Fruit fly (Drosophila melanogaster): ENCODE measurements around the gene CG14835.

DNA sequence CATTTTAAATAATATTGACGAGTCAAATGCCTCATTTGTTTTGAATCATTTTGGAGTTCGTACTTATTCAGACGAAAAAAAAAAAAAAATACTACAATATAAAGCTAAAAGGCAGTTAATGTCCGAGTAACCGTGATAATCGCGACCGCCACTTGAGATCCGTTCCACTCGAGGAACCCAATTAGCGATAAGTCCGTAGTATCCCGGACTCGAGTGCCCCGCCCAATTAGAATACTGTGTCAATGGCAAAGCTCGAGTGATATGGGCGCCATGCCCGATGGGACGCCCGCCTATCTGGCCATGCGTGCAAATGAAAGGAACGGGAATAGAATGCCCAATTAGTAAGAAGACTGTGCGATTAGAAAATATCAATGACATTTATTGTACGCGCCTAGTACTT, 35.3 kb downstream of the CG14835 start:
- TF ChIP-seq lz (GFP tag; optimal IDR thresholded peaks at IDR 0.05) (no peak), CG8319 (GFP tag; optimal IDR thresholded peaks at IDR 0.05) (no peak), CG6792 (GFP tag; optimal IDR thresholded peaks at IDR 0.05) (no peak), CG11294 (GFP tag; IDR thresholded peaks at IDR 0.05) (no peak), Hr38 (GFP tag; optimal IDR thresholded peaks at IDR 0.05) (no peak)

Data from whole organism, prepupa.